Worm (Caenorhabditis elegans) whole organism, L4 larva: ENCODE measurements around the gene T12B5.15.

Source experiments
- ama-1 ChIP-seq: fragments of 150-350 bp; optimal IDR thresholded peaks from 2 replicates; lab custom pipeline; 2014; ENCODE audit warnings: inconsistent platforms, mixed read lengths
- ceh-44 ChIP-seq: fragments of 200-800 bp; sonication (Bioruptor generic); IDR thresholded peaks from 2 replicates; pipeline ENCODE4 v1.3.6; 2022; ENCODE audit warnings: missing genetic modification reagents, missing genetic modification characterization, missing compliant biosample characterization
- dve-1 ChIP-seq: sonication (generic microtip); optimal IDR thresholded peaks from 2 replicates; lab custom pipeline; 2017; ENCODE audit warnings: antibody characterized with exemption, mild to moderate bottlenecking, missing genetic modification characterization, missing compliant biosample characterization; ENCODE audit not compliant: insufficient read depth
- fos-1 ChIP-seq: fragments of 150-350 bp; optimal IDR thresholded peaks from 2 replicates; lab custom pipeline; 2014; ENCODE audit warnings: missing biosample characterization, missing genetic modification characterization
- hlh-30 ChIP-seq: sonication (generic microtip); optimal IDR thresholded peaks from 2 replicates; lab custom pipeline; 2017; ENCODE audit warnings: antibody characterized with exemption, mild to moderate bottlenecking, missing genetic modification characterization, missing compliant biosample characterization; ENCODE audit not compliant: insufficient read depth
- lin-13 ChIP-seq: fragments of 150-350 bp; optimal IDR thresholded peaks from 2 replicates; lab custom pipeline; 2014; ENCODE audit warnings: missing biosample characterization, missing genetic modification reagents, missing genetic modification characterization
- lin-39 ChIP-seq: fragments of 150-350 bp; optimal IDR thresholded peaks from 2 replicates; lab custom pipeline; 2014; ENCODE audit warnings: missing biosample characterization, missing genetic modification reagents, missing genetic modification characterization
- mdl-1 ChIP-seq, 2 experiments: fragments of 150-350 bp in 1 of 2; sonication (generic microtip) in 1 of 2; optimal IDR thresholded peaks; 2 replicates each; lab custom pipeline; 2014 to 2017; ENCODE audit warnings: missing biosample characterization in 2 of 2, missing genetic modification characterization in 2 of 2
- nhr-11 ChIP-seq: fragments of 150-350 bp; optimal IDR thresholded peaks from 2 replicates; lab custom pipeline; 2014; ENCODE audit warnings: missing biosample characterization, missing genetic modification characterization
- nhr-28 ChIP-seq: fragments of 150-350 bp; optimal IDR thresholded peaks from 2 replicates; lab custom pipeline; 2014; ENCODE audit warnings: missing biosample characterization, missing genetic modification characterization
- vab-7 ChIP-seq: fragments of 200-800 bp; sonication (Bioruptor generic); IDR thresholded peaks from 2 replicates; pipeline ENCODE4 v1.3.6; 2022; ENCODE audit warnings: missing genetic modification reagents, missing genetic modification characterization, missing compliant biosample characterization
- ztf-11 ChIP-seq: fragments of 150-350 bp; optimal IDR thresholded peaks from 2 replicates; lab custom pipeline; 2014; ENCODE audit warnings: missing biosample characterization, missing genetic modification characterization

ce11 chrIII:1001297-1001696 is 46.8 kb upstream of the T12B5.15 start, which contains the start of gene R06B10.7:
- no peak for TF ChIP-seq nhr-28 (tag; lab: Kevin White, UChicago)
- no peak for TF ChIP-seq mdl-1 (tag; optimal IDR thresholded peaks at IDR 0.05; lab: Kevin White, UChicago)
- no peak for TF ChIP-seq ceh-44
- no peak for TF ChIP-seq vab-7 (GFP tag; lab: Robert Waterston, UW)
- no peak for TF ChIP-seq fos-1 (tag; lab: Kevin White, UChicago)
- TF ChIP-seq ama-1 (lab: Kevin White, UChicago) = no peak
- no peak for TF ChIP-seq lin-39 (tag; lab: Kevin White, UChicago)
- no peak for TF ChIP-seq lin-13 (GFP tag; lab: Kevin White, UChicago)
- no peak for TF ChIP-seq hlh-30 (tag; lab: Kevin White, UChicago)
- TF ChIP-seq ztf-11 = no peak
- no peak for TF ChIP-seq dve-1 (tag; lab: Kevin White, UChicago)
- TF ChIP-seq nhr-11 = no peak
